Worm (Caenorhabditis elegans): Measurements from ENCODE around the gene fbxc-42.
"Not testable (repeated sequence)": the region's sequence is repeated elsewhere in the genome, so short reads cannot be mapped to it uniquely, and the experiment has no call there.

- not testable (repeated sequence) for TF ChIP-seq egl-5 (tag; optimal IDR thresholded peaks at IDR 0.05); elt-2 (tag; optimal IDR thresholded peaks at IDR 0.05); nhr-25 (tag; optimal IDR thresholded peaks at IDR 0.05); nhr-11 (tag; optimal IDR thresholded peaks at IDR 0.05); mdl-1 (tag; optimal IDR thresholded peaks at IDR 0.05); fkh-10 (GFP tag; optimal IDR thresholded peaks at IDR 0.05); nhr-67 (tag; optimal IDR thresholded peaks at IDR 0.05); tbx-2 (tag; optimal IDR thresholded peaks at IDR 0.05); lin-15B (tag; optimal IDR thresholded peaks at IDR 0.05); fos-1 (tag; optimal IDR thresholded peaks at IDR 0.05); nhr-23 (tag; optimal IDR thresholded peaks at IDR 0.05); nhr-77 (tag; optimal IDR thresholded peaks at IDR 0.05)
Measured at ce11 chrII:994231-994630, 2.8 kb downstream of the fbxc-42 start, which contains the start of gene F45D11.7.

Data from whole organism, L3 larva.